Fruit fly (Drosophila melanogaster): ENCODE results near the gene CG14143.

The CG14143 gene

dm6 chr3L:11113198-11114197 lies 21.3 kb upstream of the CG14143 start, which contains the start of gene Sod1 (continued):
- TF ChIP-seq CG30431 (GFP tag; optimal IDR thresholded peaks at IDR 0.05) (no peak), btn (GFP tag; optimal IDR thresholded peaks at IDR 0.05) (no peak), Dfd (GFP tag; optimal IDR thresholded peaks at IDR 0.05) (no peak), Bgb (GFP tag; IDR thresholded peaks at IDR 0.05; ENCODE audit: partially characterized antibody) (peak; percentile 29; the same call in 1 of the 2 replicates), kni (GFP tag; optimal IDR thresholded peaks at IDR 0.05) (no peak), CG34376 (GFP tag; optimal IDR thresholded peaks at IDR 0.05) (no peak), CG17361 (GFP tag; IDR thresholded peaks at IDR 0.05) (no peak), ken (GFP tag; IDR thresholded peaks at IDR 0.05) (no peak), CG17385 (GFP tag; optimal IDR thresholded peaks at IDR 0.05) (no peak), dimm (GFP tag; IDR thresholded peaks at IDR 0.05) (no peak), cg (GFP tag; optimal IDR thresholded peaks at IDR 0.05) (peak; percentile 30), CG10543 (GFP tag; optimal IDR thresholded peaks at IDR 0.05) (no peak), esg (GFP tag; conservative IDR thresholded peaks at IDR 0.05) (no peak), danr (GFP tag; IDR thresholded peaks at IDR 0.05) (no peak), CG10565 (GFP tag; optimal IDR thresholded peaks at IDR 0.05) (no peak), CG32767 (GFP tag; IDR thresholded peaks at IDR 0.05) (no peak), CG16779 (GFP tag; IDR thresholded peaks at IDR 0.05) (no peak), CTCF (GFP tag; optimal IDR thresholded peaks at IDR 0.05) (peak; percentile 10), Pdp1 (GFP tag; optimal IDR thresholded peaks at IDR 0.05) (peak in 1 of 2 experiments; percentile 77), ssp (GFP tag; IDR thresholded peaks at IDR 0.05) (peak; percentile 76), Spps (tag; optimal IDR thresholded peaks at IDR 0.05) (no peak), chif (GFP tag; optimal IDR thresholded peaks at IDR 0.05) (no peak), CG12769 (tag; optimal IDR thresholded peaks at IDR 0.05) (no peak), sisA (GFP tag; IDR thresholded peaks at IDR 0.05) (no peak), nerfin-1 (tag; optimal IDR thresholded peaks at IDR 0.05) (no peak), Dip3 (GFP tag; optimal IDR thresholded peaks at IDR 0.05) (no peak), Nf-YA (GFP tag; IDR thresholded peaks at IDR 0.05) (no peak), salm (tag; optimal IDR thresholded peaks at IDR 0.05) (no peak), ranshi (GFP tag; IDR thresholded peaks at IDR 0.05) (no peak), CG2120 (GFP tag; optimal IDR thresholded peaks at IDR 0.05) (peak; percentile 6), ham (GFP tag; IDR thresholded peaks at IDR 0.05) (no peak), vnd (GFP tag; IDR thresholded peaks at IDR 0.05; ENCODE audit: partially characterized antibody) (0 out of 3 replicates have a peak, but pooled peaks have one; percentile 12), luna (GFP tag; optimal IDR thresholded peaks at IDR 0.05) (no peak), Hr78 (GFP tag; optimal IDR thresholded peaks at IDR 0.05) (peak in 1 of 2 experiments; percentile 97), CG10462 (GFP tag; optimal IDR thresholded peaks at IDR 0.05) (no peak), CG33213 (GFP tag; optimal IDR thresholded peaks at IDR 0.05) (no peak), hbn (GFP tag; IDR thresholded peaks at IDR 0.05; ENCODE audit: partially characterized antibody) (no peak), br (optimal IDR thresholded peaks at IDR 0.05) (no peak), fd102C (GFP tag; optimal IDR thresholded peaks at IDR 0.05) (no peak), Sry-δ (GFP tag; optimal IDR thresholded peaks at IDR 0.05) (peak; percentile 34), bbx (GFP tag; IDR thresholded peaks at IDR 0.05; ENCODE audit: partially characterized antibody) (no peak), corto (GFP tag; optimal IDR thresholded peaks at IDR 0.05) (no peak), CG2889 (GFP tag; IDR thresholded peaks at IDR 0.05) (no peak), Fer1 (GFP tag; optimal IDR thresholded peaks at IDR 0.05) (peak; percentile 1), BEAF-32 (GFP tag; optimal IDR thresholded peaks at IDR 0.05) (peak; percentile 20), CG1233 (GFP tag; optimal IDR thresholded peaks at IDR 0.05) (no peak), sens (GFP tag) (peak; percentile 69), CG9215 (GFP tag; IDR thresholded peaks at IDR 0.05) (no peak), Camta (GFP tag; optimal IDR thresholded peaks at IDR 0.05) (no peak), dati (GFP tag; IDR thresholded peaks at IDR 0.05) (no peak)

Measured in whole organism, embryonic.